Fruit fly (Drosophila melanogaster) whole organism, wandering third instar larva: Measurements from ENCODE around the gene rogdi.

Source experiments
- Hr78 ChIP-seq: fragments of >200 bp; optimal IDR thresholded peaks from 2 replicates; lab custom pipeline; 2017; ENCODE audit warnings: missing biosample characterization, missing genetic modification characterization
- Vsx2 ChIP-seq: fragments of 200-300, 225-300 bp; sonication (Bioruptor generic); optimal IDR thresholded peaks from 2 replicates; lab custom pipeline; 2018; ENCODE audit warnings: missing biosample characterization, missing genetic modification characterization; ENCODE audit not compliant: partially characterized antibody
- sage ChIP-seq: fragments of 200-800 bp; sonication (Bioruptor generic); optimal IDR thresholded peaks from 2 replicates; lab custom pipeline; 2016; ENCODE audit warnings: missing biosample characterization, mild to moderate bottlenecking, missing genetic modification characterization

DNA sequence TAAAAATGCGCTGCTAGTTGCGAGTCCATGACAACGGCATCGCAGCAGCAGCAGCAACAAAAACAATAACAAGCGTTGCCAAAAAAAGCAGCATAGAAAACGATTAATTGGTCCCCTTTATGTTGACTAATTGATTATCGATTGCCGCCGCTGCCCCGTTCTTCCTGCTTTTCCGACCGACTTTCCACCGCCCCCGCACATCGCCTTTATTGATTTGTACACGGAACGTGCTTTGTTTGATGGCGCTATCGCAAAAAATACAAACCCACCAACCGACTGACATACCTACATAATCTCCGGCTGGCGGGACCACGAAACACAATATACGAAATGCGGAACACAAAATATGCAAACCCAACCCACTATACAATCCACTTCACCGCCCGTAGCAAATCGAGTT is 2.2 kb downstream of the rogdi start:
- TF ChIP-seq Hr78: no peak
- TF ChIP-seq sage (GFP tag; lab: Kevin White, UChicago): no peak
- TF ChIP-seq Vsx2 (GFP tag; lab: Kevin White, UChicago): no peak
